Worm (Caenorhabditis elegans) whole organism, L4/young adult: ENCODE results near the gene glb-17.

Experiments
- W03F9.2 ChIP-seq: fragments of 150-350 bp; optimal IDR thresholded peaks from 2 replicates; lab custom pipeline; 2014; ENCODE audit warnings: missing biosample characterization, missing genetic modification characterization
- him-1 ChIP-seq: sonication (generic microtip); optimal IDR thresholded peaks from 2 replicates; lab custom pipeline; 2016; ENCODE audit warnings: missing genotype, missing genetic modification reagents, missing genetic modification characterization, missing compliant biosample characterization

DNA sequence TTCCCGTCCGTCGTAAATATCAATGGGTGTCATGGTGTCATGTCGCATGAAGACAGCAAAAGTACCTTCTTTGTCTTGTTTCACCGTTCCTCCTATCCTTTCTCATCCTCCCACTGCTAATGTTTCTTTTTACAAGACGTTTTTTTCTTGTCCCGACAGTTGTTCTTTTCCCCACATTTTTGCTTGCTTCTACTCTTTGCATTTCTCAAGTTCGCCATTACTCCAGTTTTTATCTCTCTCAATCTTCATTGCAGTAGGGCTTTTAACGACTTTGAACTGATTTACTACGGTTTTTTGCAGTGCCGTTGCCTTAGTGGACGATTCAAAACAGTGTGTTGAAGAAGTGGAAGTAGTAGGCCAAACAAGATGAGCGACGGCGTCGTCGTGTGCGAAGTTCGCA is 47.5 kb downstream of the glb-17 start, which contains the start of gene C07B5.4:
- TF ChIP-seq W03F9.2 (tag; lab: Kevin White, UChicago) (no peak), him-1 (tag; lab: Kevin White, UChicago) (no peak)
